Fruit fly (Drosophila melanogaster) whole organism, adult: ENCODE measurements around the gene CG13698.

ENCODE experiments used
- CG11617 ChIP-seq: fragments of 200-800 bp; sonication (Bioruptor generic); optimal IDR thresholded peaks from 2 replicates; lab custom pipeline; 2017; ENCODE audit warnings: mild to moderate bottlenecking, missing biosample characterization, missing genetic modification reagents, missing genetic modification characterization
- CG12768 ChIP-seq: fragments of 200-800 bp; sonication (Bioruptor generic); optimal IDR thresholded peaks from 2 replicates; lab custom pipeline; 2017; ENCODE audit warnings: missing biosample characterization, missing genetic modification characterization, mild to moderate bottlenecking, moderate library complexity, missing genetic modification reagents
- CG14711 ChIP-seq: fragments of 200-800 bp; sonication (Bioruptor generic); optimal IDR thresholded peaks from 2 replicates; lab custom pipeline; 2018; ENCODE audit warnings: missing biosample characterization, mild to moderate bottlenecking, missing genetic modification characterization, moderate library complexity
- CG1620 ChIP-seq: fragments of 200-800 bp; sonication (Bioruptor generic); optimal IDR thresholded peaks from 2 replicates; lab custom pipeline; 2016; ENCODE audit warnings: missing biosample characterization, missing genetic modification characterization
- CG33017 ChIP-seq: fragments of 200-800 bp; sonication (Bioruptor generic); optimal IDR thresholded peaks from 2 replicates; lab custom pipeline; 2018; ENCODE audit warnings: missing biosample characterization, mild to moderate bottlenecking, missing genetic modification characterization, moderate library complexity
- CG5204 ChIP-seq: fragments of 200-800 bp; sonication (Bioruptor generic); optimal IDR thresholded peaks from 2 replicates; lab custom pipeline; 2016; ENCODE audit warnings: missing biosample characterization, missing genetic modification characterization
- CG7045 ChIP-seq: fragments of 200-800 bp; sonication (Bioruptor generic); optimal IDR thresholded peaks from 2 replicates; lab custom pipeline; 2017; ENCODE audit warnings: missing biosample characterization, mild to moderate bottlenecking, missing genetic modification characterization
- CG7101 ChIP-seq: fragments of 200-800 bp; sonication (Bioruptor generic); optimal IDR thresholded peaks from 2 replicates; lab custom pipeline; 2018; ENCODE audit warnings: missing biosample characterization, mild to moderate bottlenecking, missing genetic modification characterization, moderate library complexity
- Clk ChIP-seq: fragments of 200-800 bp; sonication (Bioruptor generic); optimal IDR thresholded peaks from 2 replicates; lab custom pipeline; 2017; ENCODE audit warnings: missing biosample characterization, missing genetic modification characterization
- Crg-1 ChIP-seq: fragments of 200-800 bp; sonication (Bioruptor generic); optimal IDR thresholded peaks from 2 replicates; lab custom pipeline; 2016; ENCODE audit warnings: missing biosample characterization, missing genetic modification characterization
- Hr96 ChIP-seq: fragments of 200-800 bp; sonication (Bioruptor generic); optimal IDR thresholded peaks from 2 replicates; lab custom pipeline; 2016; ENCODE audit warnings: missing biosample characterization, missing genetic modification characterization
- Mnt ChIP-seq: fragments of 200-800 bp; sonication (Bioruptor generic); optimal IDR thresholded peaks from 2 replicates; lab custom pipeline; 2016; ENCODE audit warnings: missing biosample characterization, mild to moderate bottlenecking, missing genetic modification characterization
- bab1 ChIP-seq: fragments of 200-800 bp; sonication (Bioruptor generic); optimal IDR thresholded peaks from 3 replicates; lab custom pipeline; 2019; ENCODE audit warnings: missing biosample characterization, mild to moderate bottlenecking, missing genetic modification characterization, moderate library complexity
- cic ChIP-seq: fragments of 200-800 bp; sonication (Bioruptor generic); optimal IDR thresholded peaks from 2 replicates; lab custom pipeline; 2017; ENCODE audit warnings: missing biosample characterization, mild to moderate bottlenecking, missing genetic modification characterization, moderate library complexity
- cnc ChIP-seq, 2 experiments: fragments of >200 bp; optimal IDR thresholded peaks; 2 replicates each; lab custom pipeline; 2017
- kay ChIP-seq: fragments of 200-800 bp; sonication (Bioruptor generic); peaks from one replicate; lab custom pipeline; 2016; ENCODE audit warnings: missing biosample characterization, missing genetic modification characterization, borderline replicate concordance
- ovo ChIP-seq: fragments of 200-800 bp; sonication (Bioruptor generic); optimal IDR thresholded peaks from 2 replicates; lab custom pipeline; 2016; ENCODE audit warnings: missing biosample characterization, missing genetic modification characterization
- pad ChIP-seq: fragments of 200-800 bp; sonication (Bioruptor generic); optimal IDR thresholded peaks from 3 replicates; lab custom pipeline; 2017; ENCODE audit warnings: missing biosample characterization, missing genetic modification characterization, mild to moderate bottlenecking, moderate library complexity, missing genetic modification reagents
- tj ChIP-seq: fragments of 200-800 bp; sonication (Bioruptor generic); optimal IDR thresholded peaks from 3 replicates; lab custom pipeline; 2017; ENCODE audit warnings: missing biosample characterization, mild to moderate bottlenecking, missing genetic modification characterization, moderate library complexity
- toe ChIP-seq: fragments of 200-800 bp; sonication (Bioruptor generic); optimal IDR thresholded peaks from 2 replicates; lab custom pipeline; 2016; ENCODE audit warnings: missing biosample characterization, missing genetic modification characterization

Gene CG13698

dm6 chr3L:18077649-18078417 lies 28.1 kb downstream of the CG13698 start:
- TF ChIP-seq cnc (optimal IDR thresholded peaks at IDR 0.05; lab: Kevin White, UChicago), result no peak
- TF ChIP-seq pad, result peak; percentile 34
- no peak for TF ChIP-seq kay (GFP tag; lab: Kevin White, UChicago)
- TF ChIP-seq CG14711 (tag; lab: Kevin White, UChicago), result peak; percentile 38
- no peak for TF ChIP-seq Clk
- TF ChIP-seq CG7101 (tag; lab: Kevin White, UChicago), result peak; percentile 36
- TF ChIP-seq CG11617 (GFP tag; lab: Kevin White, UChicago), result peak; percentile 7
- TF ChIP-seq CG5204 (GFP tag; lab: Kevin White, UChicago), result no peak
- no peak for TF ChIP-seq Crg-1 (GFP tag; lab: Kevin White, UChicago)
- no peak for TF ChIP-seq Mnt
- no peak for TF ChIP-seq toe (GFP tag; lab: Kevin White, UChicago)
- no peak for TF ChIP-seq Hr96 (GFP tag; lab: Kevin White, UChicago)
- no peak for TF ChIP-seq ovo (GFP tag; lab: Kevin White, UChicago)
- TF ChIP-seq CG33017 (tag; lab: Kevin White, UChicago), result peak; percentile 5
- no peak for TF ChIP-seq CG1620 (GFP tag; lab: Kevin White, UChicago)
- no peak for TF ChIP-seq CG12768 (GFP tag; lab: Kevin White, UChicago)
- TF ChIP-seq tj (GFP tag; lab: Kevin White, UChicago), result peak; percentile 13
- no peak for TF ChIP-seq CG7045
- TF ChIP-seq cic (GFP tag; lab: Kevin White, UChicago), result no peak
- peak; percentile 66 for TF ChIP-seq bab1

- TF ChIP-seq CG33017 (tag; lab: Kevin White, UChicago) (no peak), Clk (no peak), CG11617 (GFP tag; lab: Kevin White, UChicago) (no peak), toe (GFP tag; lab: Kevin White, UChicago) (no peak), kay (GFP tag; lab: Kevin White, UChicago) (no peak), Mnt (no peak), cic (GFP tag; lab: Kevin White, UChicago) (no peak), CG7045 (no peak), CG7101 (tag; lab: Kevin White, UChicago) (no peak), CG12768 (GFP tag; lab: Kevin White, UChicago) (no peak), CG14711 (tag; lab: Kevin White, UChicago) (no peak), Hr96 (GFP tag; lab: Kevin White, UChicago) (no peak), pad (no peak), CG1620 (GFP tag; lab: Kevin White, UChicago) (no peak), ovo (GFP tag; lab: Kevin White, UChicago) (no peak), bab1 (no peak), Crg-1 (GFP tag; lab: Kevin White, UChicago) (no peak), tj (GFP tag; lab: Kevin White, UChicago) (no peak), CG5204 (GFP tag; lab: Kevin White, UChicago) (no peak), cnc (optimal IDR thresholded peaks at IDR 0.05; lab: Kevin White, UChicago) (no peak)
Measured at dm6 chr3L:18076649-18077048, 29.3 kb downstream of the CG13698 start.

- TF ChIP-seq CG7101 (tag; lab: Kevin White, UChicago) (no peak), CG7045 (no peak), cic (GFP tag; lab: Kevin White, UChicago) (no peak), toe (GFP tag; lab: Kevin White, UChicago) (no peak), CG33017 (tag; lab: Kevin White, UChicago) (no peak), Hr96 (GFP tag; lab: Kevin White, UChicago) (no peak), tj (GFP tag; lab: Kevin White, UChicago) (no peak), Clk (no peak), CG5204 (GFP tag; lab: Kevin White, UChicago) (no peak), Mnt (no peak)
Measured at dm6 chr3L:18075853-18076252, 30.1 kb downstream of the CG13698 start.

- TF ChIP-seq ovo (GFP tag; lab: Kevin White, UChicago) (no peak), toe (GFP tag; lab: Kevin White, UChicago) (no peak), CG7101 (tag; lab: Kevin White, UChicago) (no peak), CG12768 (GFP tag; lab: Kevin White, UChicago) (no peak), cnc (optimal IDR thresholded peaks at IDR 0.05; lab: Kevin White, UChicago) (no peak), CG11617 (GFP tag; lab: Kevin White, UChicago) (no peak)
Measured at dm6 chr3L:18074988-18075387, 31.0 kb downstream of the CG13698 start.

DNA sequence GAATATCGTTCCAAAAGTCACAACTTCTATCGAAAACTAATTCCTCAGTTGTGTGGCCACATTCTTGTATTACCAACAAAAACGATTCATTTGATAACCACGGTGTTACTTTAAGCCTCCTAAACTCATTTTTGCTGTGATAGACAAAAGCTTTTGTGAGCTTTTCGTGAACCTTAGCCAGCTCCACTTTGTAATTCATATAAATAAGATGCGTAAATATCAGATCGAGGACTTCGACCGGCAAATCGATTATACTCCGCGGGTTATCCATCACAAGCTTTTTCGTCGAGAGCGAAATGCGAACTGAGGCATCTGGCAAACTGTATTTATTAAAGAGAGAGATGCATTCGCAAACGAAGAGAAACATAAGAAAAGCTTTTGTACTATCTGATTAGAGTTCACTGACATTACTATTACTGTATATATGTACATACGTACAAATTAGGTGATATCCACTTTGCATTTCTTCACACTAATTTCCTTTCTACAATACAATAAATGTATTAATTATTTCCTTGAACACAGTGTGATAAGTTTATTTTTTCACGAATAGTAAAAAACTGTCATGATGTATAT lies 32.3 kb downstream of the CG13698 start, which contains the start of gene CG44004:
TSS of gene CG44004 (minus strand) at position 305 of the 576 bp plus-strand sequence.
- no peak for TF ChIP-seq pad
- TF ChIP-seq kay (GFP tag; lab: Kevin White, UChicago), result peak; percentile 18

DNA sequence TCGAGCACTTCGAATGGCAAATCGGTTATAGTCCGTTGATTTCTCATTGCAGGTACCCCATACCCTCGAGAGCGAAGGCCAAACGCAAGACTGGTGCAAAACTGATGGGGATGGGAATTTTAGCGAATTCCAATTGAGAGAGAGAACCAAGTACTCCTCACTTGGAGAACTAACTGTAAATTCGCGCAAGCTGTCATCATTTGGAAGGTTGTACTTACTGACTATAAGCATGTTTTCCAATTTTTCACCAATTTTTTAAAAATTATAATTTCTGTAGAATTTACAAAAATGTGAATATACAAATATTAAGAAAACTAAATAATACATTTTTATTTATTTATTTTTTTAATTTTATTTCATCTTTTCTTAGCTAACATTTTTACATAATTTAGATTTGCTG lies 33.9 kb downstream of the CG13698 start, which contains the start of gene CG44005:
TSS of gene CG44005 (minus strand) at position 101 of the 400 bp plus-strand sequence.
- TF ChIP-seq pad, result peak; percentile 88
- no peak for TF ChIP-seq cic (GFP tag; lab: Kevin White, UChicago)
